Fruit fly (Drosophila melanogaster): ENCODE data around the gene Sap-r.

Sap-r gene

DNA sequence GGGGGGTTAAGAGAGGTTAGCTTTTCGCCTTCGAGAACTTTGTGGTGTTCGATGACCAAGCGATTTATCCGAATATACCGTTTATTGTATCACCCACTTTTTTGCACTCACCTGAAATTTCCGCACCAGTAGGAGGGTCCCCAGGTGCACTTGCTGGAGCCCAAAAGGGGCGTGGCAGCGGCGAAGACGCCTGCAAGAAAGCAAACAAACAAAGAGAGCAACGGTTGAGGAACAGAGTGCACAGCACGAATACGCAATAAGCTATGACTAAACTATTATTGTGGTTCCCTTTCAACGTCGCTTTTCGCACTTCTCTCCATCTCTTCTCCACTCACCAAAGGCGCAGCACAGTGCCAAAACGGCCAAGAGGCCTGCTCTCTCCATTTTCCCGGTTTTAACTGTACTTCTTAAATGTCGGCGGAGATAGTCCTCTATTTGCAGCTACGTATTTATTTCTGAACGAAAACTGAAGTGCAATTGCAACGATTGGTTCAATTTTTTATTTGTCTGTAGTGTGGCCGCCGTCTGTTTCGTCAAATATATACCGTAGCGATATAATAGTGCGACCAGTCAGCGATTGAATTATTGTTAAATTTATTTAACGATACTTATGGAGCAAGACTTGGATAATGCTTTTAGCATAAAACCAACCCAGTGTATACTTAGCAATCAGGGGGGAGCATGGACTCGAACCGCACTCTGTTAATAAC, at the start of gene Sap-r (continued):
- TF ChIP-seq CG18599 (GFP tag; optimal IDR thresholded peaks at IDR 0.05), result no peak
- peak; percentile 36 for TF ChIP-seq CG13624 (GFP tag; optimal IDR thresholded peaks at IDR 0.05)
- peak; percentile 98 for TF ChIP-seq pita (GFP tag; optimal IDR thresholded peaks at IDR 0.05)
- no peak for TF ChIP-seq CG13296 (GFP tag; optimal IDR thresholded peaks at IDR 0.05)
- TF ChIP-seq Doc2 (GFP tag; IDR thresholded peaks at IDR 0.05), result no peak
- no peak for TF ChIP-seq CG15011 (GFP tag; optimal IDR thresholded peaks at IDR 0.05)
- peak; percentile 58 for TF ChIP-seq HLH4C (GFP tag; IDR thresholded peaks at IDR 0.05; ENCODE audit: partially characterized antibody)
- TF ChIP-seq ac (GFP tag; optimal IDR thresholded peaks at IDR 0.05), result no peak
- TF ChIP-seq CG8290 (GFP tag; optimal IDR thresholded peaks at IDR 0.05), result peak; percentile 44
- peak in 1 of 2 experiments; percentile 84 for TF ChIP-seq CG8290 (tag; optimal IDR thresholded peaks at IDR 0.05)
- no peak for TF ChIP-seq Bdp1 (GFP tag; optimal IDR thresholded peaks at IDR 0.05)
- TF ChIP-seq HmgZ (tag; optimal IDR thresholded peaks at IDR 0.05), result peak; percentile 84
- peak; percentile 60 for TF ChIP-seq nerfin-2 (GFP tag; IDR thresholded peaks at IDR 0.05; ENCODE audit: partially characterized antibody)
- TF ChIP-seq vnd (GFP tag; IDR thresholded peaks at IDR 0.05; ENCODE audit: partially characterized antibody), result peak; percentile 39; the same call in 1 of the 3 replicates
- TF ChIP-seq HLH3B (GFP tag; IDR thresholded peaks at IDR 0.05), result no peak
- TF ChIP-seq CG12744 (GFP tag; optimal IDR thresholded peaks at IDR 0.05), result no peak
- TF ChIP-seq CG34224 (GFP tag; IDR thresholded peaks at IDR 0.05; ENCODE audit: partially characterized antibody), result peak; percentile 75
- no peak for TF ChIP-seq sisA (GFP tag; IDR thresholded peaks at IDR 0.05)
- no peak for TF ChIP-seq nau (GFP tag; optimal IDR thresholded peaks at IDR 0.05)
- no peak for TF ChIP-seq CG7357 (GFP tag; IDR thresholded peaks at IDR 0.05)
- TF ChIP-seq CG2678 (tag; optimal IDR thresholded peaks at IDR 0.05), result no peak
- TF ChIP-seq Hr51 (GFP tag; optimal IDR thresholded peaks at IDR 0.05), result no peak
- peak; percentile 52 for TF ChIP-seq B-H2 (GFP tag; optimal IDR thresholded peaks at IDR 0.05)
- no peak for TF ChIP-seq CG4820 (GFP tag; optimal IDR thresholded peaks at IDR 0.05)
- TF ChIP-seq Mes4 (GFP tag; optimal IDR thresholded peaks at IDR 0.05), result no peak
- no peak for TF ChIP-seq dpn (GFP tag; optimal IDR thresholded peaks at IDR 0.05)
- peak; percentile 1 for TF ChIP-seq lbe (GFP tag; optimal IDR thresholded peaks at IDR 0.05)
- no peak for TF ChIP-seq tx (GFP tag; optimal IDR thresholded peaks at IDR 0.05)
- TF ChIP-seq CG16815 (GFP tag; optimal IDR thresholded peaks at IDR 0.05), result no peak
- TF ChIP-seq CG43689 (GFP tag; IDR thresholded peaks at IDR 0.05), result no peak
- TF ChIP-seq CG3838 (GFP tag; optimal IDR thresholded peaks at IDR 0.05), result no peak
- no peak for TF ChIP-seq Lpt (GFP tag; optimal IDR thresholded peaks at IDR 0.05)
- TF ChIP-seq fd3F (GFP tag; optimal IDR thresholded peaks at IDR 0.05), result no peak
- no peak for TF ChIP-seq ATbp (GFP tag; optimal IDR thresholded peaks at IDR 0.05)
- TF ChIP-seq CG15479 (GFP tag; optimal IDR thresholded peaks at IDR 0.05), result no peak
- peak; percentile 90 for TF ChIP-seq amos (GFP tag; IDR thresholded peaks at IDR 0.05; ENCODE audit: partially characterized antibody)
- no peak for TF ChIP-seq Kr (GFP tag; optimal IDR thresholded peaks at IDR 0.05)
- TF ChIP-seq toy (GFP tag; IDR thresholded peaks at IDR 0.05), result no peak
- TF ChIP-seq Dll (GFP tag; IDR thresholded peaks at IDR 0.05; ENCODE audit: partially characterized antibody), result peak; percentile 70
- TF ChIP-seq nerfin-1 (tag; optimal IDR thresholded peaks at IDR 0.05), result peak; percentile 1
- TF ChIP-seq CG6175 (GFP tag; IDR thresholded peaks at IDR 0.05), result no peak
- TF ChIP-seq ato (GFP tag; IDR thresholded peaks at IDR 0.05; ENCODE audit: partially characterized antibody), result 0 out of 2 replicates have a peak, but pooled peaks have one; percentile 47
- TF ChIP-seq HLHmδ (GFP tag; optimal IDR thresholded peaks at IDR 0.05), result no peak
- TF ChIP-seq Atf-2 (GFP tag; optimal IDR thresholded peaks at IDR 0.05), result no peak
- no peak for TF ChIP-seq CG32532 (GFP tag; IDR thresholded peaks at IDR 0.05)
- peak; percentile 87 for TF ChIP-seq CG15601 (tag; optimal IDR thresholded peaks at IDR 0.05)
- no peak for TF ChIP-seq dysf (GFP tag; IDR thresholded peaks at IDR 0.05)
- no peak for TF ChIP-seq sim (GFP tag; IDR thresholded peaks at IDR 0.05)
- TF ChIP-seq MTF-1 (GFP tag; optimal IDR thresholded peaks at IDR 0.05; ENCODE audit: borderline replicate concordance), result no peak
